Fruit fly (Drosophila melanogaster) whole organism, embryonic: ENCODE data around the gene Mvb12.

Experiments
- Adf1 ChIP-seq: fragments of 200-800 bp; sonication (Bioruptor generic); IDR thresholded peaks from 2 replicates; pipeline ENCODE4 v1.3.6; 2022; ENCODE audit warnings: missing biosample characterization, missing genetic modification characterization
- BEAF-32 ChIP-seq: fragments of 200-800 bp; sonication (Bioruptor generic); optimal IDR thresholded peaks from 3 replicates; lab custom pipeline; 2017; ENCODE audit warnings: missing biosample characterization, missing genetic modification characterization, mild to moderate bottlenecking, moderate library complexity, missing genetic modification reagents
- Bdp1 ChIP-seq: fragments of 200-800 bp; sonication (Bioruptor generic); optimal IDR thresholded peaks from 3 replicates; lab custom pipeline; 2016; ENCODE audit warnings: missing biosample characterization, missing genetic modification characterization
- Bteb2 ChIP-seq: fragments of 200-800 bp; sonication (Bioruptor generic); optimal IDR thresholded peaks from 2 replicates; lab custom pipeline; 2016; ENCODE audit warnings: missing biosample characterization, missing genetic modification characterization
- CG10654 ChIP-seq: fragments of 200-800 bp; sonication (Bioruptor generic); optimal IDR thresholded peaks from 2 replicates; lab custom pipeline; 2016; ENCODE audit warnings: missing biosample characterization, missing genetic modification characterization
- CG1233 ChIP-seq: fragments of 200-800 bp; sonication (Bioruptor generic); optimal IDR thresholded peaks from 4 replicates; lab custom pipeline; 2018; ENCODE audit warnings: missing biosample characterization, mild to moderate bottlenecking, missing genetic modification characterization
- CG15073 ChIP-seq: fragments of 200-800 bp; sonication (Bioruptor generic); optimal IDR thresholded peaks from 2 replicates; lab custom pipeline; 2016; ENCODE audit warnings: missing biosample characterization, missing genetic modification characterization
- CG16813 ChIP-seq: fragments of 200-800 bp; sonication (Bioruptor generic); IDR thresholded peaks from 3 replicates; pipeline ENCODE4 v1.3.6; 2022; ENCODE audit warnings: missing biosample characterization, missing genetic modification characterization; ENCODE audit not compliant: partially characterized antibody
- CG17385 ChIP-seq: fragments of 200-800 bp; sonication (Bioruptor generic); optimal IDR thresholded peaks from 3 replicates; lab custom pipeline; 2018; ENCODE audit warnings: missing biosample characterization, mild to moderate bottlenecking, missing genetic modification characterization
- CG18262 ChIP-seq: fragments of 200-800 bp; optimal IDR thresholded peaks from 3 replicates; lab custom pipeline; 2019; ENCODE audit warnings: missing biosample characterization, mild to moderate bottlenecking, missing genetic modification characterization, moderate library complexity
- CG1832 ChIP-seq: fragments of 200-800 bp; sonication (Bioruptor generic); optimal IDR thresholded peaks from 2 replicates; lab custom pipeline; 2017; ENCODE audit warnings: missing biosample characterization, mild to moderate bottlenecking, missing genetic modification characterization, inconsistent platforms
- CG2120 ChIP-seq: fragments of 200-800 bp; sonication (Bioruptor generic); optimal IDR thresholded peaks from 3 replicates; lab custom pipeline; 2016; ENCODE audit warnings: missing biosample characterization, missing genetic modification characterization
- CG3163 ChIP-seq: fragments of 200-800 bp; sonication (Bioruptor generic); optimal IDR thresholded peaks from 3 replicates; lab custom pipeline; 2016; ENCODE audit warnings: missing biosample characterization, missing genetic modification characterization
- CG32532 ChIP-seq: fragments of 200-800 bp; sonication (Bioruptor generic); IDR thresholded peaks from 2 replicates; pipeline ENCODE4 v1.3.6; 2022; ENCODE audit warnings: missing biosample characterization, missing genetic modification characterization
- CG3281 ChIP-seq: fragments of 200-800 bp; sonication (Bioruptor generic); optimal IDR thresholded peaks from 3 replicates; lab custom pipeline; 2017; ENCODE audit warnings: missing biosample characterization, mild to moderate bottlenecking, missing genetic modification characterization
- CG4282 ChIP-seq: fragments of 200-800 bp; sonication (Bioruptor generic); optimal IDR thresholded peaks from 2 replicates; lab custom pipeline; 2016; ENCODE audit warnings: missing biosample characterization, missing genetic modification characterization
- CG7556 ChIP-seq: fragments of 200-800 bp; sonication (Bioruptor generic); optimal IDR thresholded peaks from 2 replicates; lab custom pipeline; 2017; ENCODE audit warnings: missing biosample characterization, mild to moderate bottlenecking, missing genetic modification characterization
- CG8281 ChIP-seq: fragments of 200-800 bp; sonication (Bioruptor generic); optimal IDR thresholded peaks from 2 replicates; lab custom pipeline; 2018; ENCODE audit warnings: missing biosample characterization, mild to moderate bottlenecking, missing genetic modification characterization, moderate library complexity
- CG9215 ChIP-seq: fragments of 200-800 bp; sonication (Bioruptor generic); IDR thresholded peaks from 2 replicates; pipeline ENCODE4 v1.3.6; 2022; ENCODE audit warnings: missing biosample characterization, missing genetic modification characterization
- Camta ChIP-seq: fragments of 200-800 bp; sonication (Bioruptor generic); optimal IDR thresholded peaks from 2 replicates; lab custom pipeline; 2016; ENCODE audit warnings: missing biosample characterization, missing genetic modification characterization
- D19A ChIP-seq: fragments of 200-800 bp; optimal IDR thresholded peaks from 3 replicates; lab custom pipeline; 2019; ENCODE audit warnings: missing biosample characterization, mild to moderate bottlenecking, missing genetic modification characterization, moderate library complexity
- Dref ChIP-seq: fragments of 200-800 bp; sonication (Bioruptor generic); IDR thresholded peaks from 2 replicates; pipeline ENCODE4 v1.3.6; 2022; ENCODE audit warnings: missing biosample characterization, missing genetic modification characterization
- Drgx ChIP-seq: fragments of 200-800 bp; sonication (Bioruptor generic); IDR thresholded peaks from 2 replicates; pipeline ENCODE4 v1.3.6; 2022; ENCODE audit warnings: missing biosample characterization, missing genetic modification characterization
- ERR ChIP-seq: fragments of 200-800 bp; sonication (Bioruptor generic); optimal IDR thresholded peaks from 2 replicates; lab custom pipeline; 2016; ENCODE audit warnings: missing biosample characterization, missing genetic modification characterization
- HLH4C ChIP-seq: fragments of 200-800 bp; sonication (Bioruptor generic); IDR thresholded peaks from 3 replicates; pipeline ENCODE4 v1.3.6; 2022; ENCODE audit warnings: missing biosample characterization, missing genetic modification characterization; ENCODE audit not compliant: partially characterized antibody
- Nf-YC ChIP-seq: fragments of 200-800 bp; optimal IDR thresholded peaks from 3 replicates; lab custom pipeline; 2019; ENCODE audit warnings: missing biosample characterization, mild to moderate bottlenecking, missing genetic modification characterization, moderate library complexity
- Spps ChIP-seq: fragments of 200-800 bp; sonication (Bioruptor generic); optimal IDR thresholded peaks from 2 replicates; lab custom pipeline; 2018; ENCODE audit warnings: missing biosample characterization, mild to moderate bottlenecking, missing genetic modification characterization
- al ChIP-seq: fragments of 200-800 bp; sonication (Bioruptor generic); IDR thresholded peaks from 2 replicates; pipeline ENCODE4 v1.3.6; 2022; ENCODE audit warnings: missing biosample characterization, missing genetic modification characterization
- btn ChIP-seq: fragments of 200-800 bp; sonication (Bioruptor generic); optimal IDR thresholded peaks from 2 replicates; lab custom pipeline; 2016; ENCODE audit warnings: missing biosample characterization, missing genetic modification characterization
- chinmo ChIP-seq: fragments of 200-800 bp; sonication (Bioruptor generic); IDR thresholded peaks from 4 replicates; pipeline ENCODE4 v1.3.6; 2022; ENCODE audit warnings: missing biosample characterization, missing genetic modification characterization; ENCODE audit not compliant: partially characterized antibody
- dmrt99B ChIP-seq: fragments of 200-800 bp; sonication (Bioruptor generic); optimal IDR thresholded peaks from 2 replicates; lab custom pipeline; 2018; ENCODE audit warnings: missing biosample characterization, mild to moderate bottlenecking, missing genetic modification characterization, moderate library complexity
- gfzf ChIP-seq: fragments of 200-800 bp; sonication (Bioruptor generic); optimal IDR thresholded peaks from 2 replicates; lab custom pipeline; 2016; ENCODE audit warnings: missing biosample characterization, mild to moderate bottlenecking, missing genetic modification characterization, moderate library complexity
- gt ChIP-seq: fragments of 200-800 bp; sonication (Bioruptor generic); IDR thresholded peaks from 2 replicates; pipeline ENCODE4 v1.3.6; 2022; ENCODE audit warnings: missing biosample characterization, missing genetic modification characterization
- lov ChIP-seq, 2 experiments: fragments of 200-800 bp in 1 of 2; fragments of >200 bp in 1 of 2; sonication (Bioruptor generic) in 1 of 2; IDR thresholded peaks in 1 of 2; optimal IDR thresholded peaks in 1 of 2; 2 replicates in 1 of 2; 3 replicates in 1 of 2; pipeline versions ENCODE4 v1.3.6 to Lab custom; 2017 to 2022; ENCODE audit warnings: missing biosample characterization in 1 of 2, missing genetic modification characterization in 1 of 2
- nerfin-1 ChIP-seq: fragments of 200-800 bp; sonication (Bioruptor generic); optimal IDR thresholded peaks from 3 replicates; lab custom pipeline; 2019; ENCODE audit warnings: missing biosample characterization, mild to moderate bottlenecking, missing genetic modification characterization, moderate library complexity
- nmo ChIP-seq: fragments of 200-800 bp; sonication (Bioruptor generic); optimal IDR thresholded peaks from 2 replicates; lab custom pipeline; 2018; ENCODE audit warnings: missing biosample characterization, mild to moderate bottlenecking, missing genetic modification characterization, moderate library complexity
- prd ChIP-seq, 3 experiments: fragments of >200 bp in 2 of 3; fragments of 200-800 bp in 1 of 3; sonication (Bioruptor generic) in 1 of 3; optimal IDR thresholded peaks in 2 of 3; IDR thresholded peaks in 1 of 3; 2 replicates in 2 of 3; 3 replicates in 1 of 3; pipeline versions ENCODE4 v1.3.6 to Lab custom; 2017 to 2022; ENCODE audit warnings: missing biosample characterization in 1 of 3, missing genetic modification characterization in 1 of 3
- ro ChIP-seq: fragments of 200-800 bp; sonication (Bioruptor generic); IDR thresholded peaks from 2 replicates; pipeline ENCODE4 v1.3.6; 2022; ENCODE audit warnings: missing biosample characterization, missing genetic modification characterization
- salm ChIP-seq: fragments of 200-800 bp; sonication (Bioruptor generic); optimal IDR thresholded peaks from 2 replicates; lab custom pipeline; 2018; ENCODE audit warnings: missing biosample characterization, mild to moderate bottlenecking, missing genetic modification characterization
- sc ChIP-seq, 3 experiments: fragments of >200 bp in 2 of 3; fragments of 200-800 bp in 1 of 3; sonication (Bioruptor generic) in 1 of 3; optimal IDR thresholded peaks; 2 replicates in 2 of 3; 3 replicates in 1 of 3; lab custom pipeline; 2017; ENCODE audit warnings: mild to moderate bottlenecking in 1 of 3, missing biosample characterization in 1 of 3, missing genetic modification characterization in 1 of 3, missing genetic modification reagents in 1 of 3
- sens ChIP-seq: fragments of 200-800 bp; sonication (Bioruptor generic); peaks from one replicate; lab custom pipeline; 2016; ENCODE audit warnings: missing biosample characterization, missing genetic modification characterization
- sob ChIP-seq: fragments of 200-800 bp; sonication (Bioruptor generic); IDR thresholded peaks from 2 replicates; pipeline ENCODE4 v1.3.6; 2022; ENCODE audit warnings: missing biosample characterization, missing genetic modification characterization
- tgo ChIP-seq: fragments of 200-800 bp; sonication (Bioruptor generic); IDR thresholded peaks from 3 replicates; pipeline ENCODE4 v1.3.6; 2022; ENCODE audit warnings: missing biosample characterization, missing genetic modification characterization
- tup ChIP-seq: fragments of 200-800 bp; sonication (Bioruptor generic); optimal IDR thresholded peaks from 2 replicates; lab custom pipeline; 2016; ENCODE audit warnings: missing biosample characterization, mild to moderate bottlenecking, missing genetic modification characterization, moderate library complexity
- tx ChIP-seq: fragments of 200-800 bp; sonication (Bioruptor generic); optimal IDR thresholded peaks from 2 replicates; lab custom pipeline; 2016; ENCODE audit warnings: missing biosample characterization, missing genetic modification characterization
- wdn ChIP-seq: fragments of 200-800 bp; sonication (Bioruptor generic); IDR thresholded peaks from 2 replicates; pipeline ENCODE4 v1.3.6; 2022; ENCODE audit warnings: missing biosample characterization, missing genetic modification characterization
- wek ChIP-seq: fragments of 200-800 bp; sonication (Bioruptor generic); optimal IDR thresholded peaks from 3 replicates; lab custom pipeline; 2018; ENCODE audit warnings: missing biosample characterization, mild to moderate bottlenecking, missing genetic modification characterization, moderate library complexity

The Mvb12 gene

DNA sequence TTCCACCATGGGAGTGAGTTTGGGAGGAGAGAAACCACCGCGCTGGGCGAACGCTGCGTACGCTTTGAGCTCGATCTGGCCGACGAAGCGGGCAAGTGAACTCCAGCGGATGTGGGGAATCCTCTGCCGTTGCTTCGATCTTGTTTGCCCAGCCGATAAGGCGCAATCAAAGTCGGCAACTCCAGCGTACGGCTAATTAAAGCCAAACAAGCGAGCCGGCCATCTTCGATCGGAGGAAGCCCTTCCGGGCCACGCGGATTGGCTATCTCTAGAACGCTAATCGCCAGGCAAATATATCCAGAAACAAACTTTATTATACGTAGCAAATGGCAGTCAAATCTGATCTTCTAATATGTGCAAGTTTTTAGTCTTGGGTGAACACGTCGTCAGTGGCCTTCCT lies 12.7 kb downstream of the Mvb12 start, which contains the start of gene CG7536:
CG7536 (minus strand) TSS at position 101 of the 400 bp plus-strand sequence.
- TF ChIP-seq wek (no peak), Spps (tag; lab: Kevin White, UChicago) (no peak), CG32532 (GFP tag; lab: Robert Waterston, UW) (no peak), sens (no peak)

DNA sequence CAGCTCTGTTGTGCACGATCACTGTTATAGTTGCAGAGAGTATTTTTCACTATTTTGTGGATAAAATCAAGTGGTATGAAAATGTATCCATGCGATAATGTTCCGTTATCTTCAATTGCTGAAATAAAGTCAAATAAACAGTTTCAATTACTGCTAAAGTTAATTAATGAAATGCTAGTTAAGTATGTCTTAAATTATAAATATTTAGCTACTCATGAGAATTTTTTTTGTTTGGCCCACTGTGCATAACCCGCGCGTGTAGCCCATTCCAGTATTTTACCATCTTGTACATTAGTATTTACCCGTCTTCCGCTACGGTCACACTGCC lies 15.7 kb downstream of the Mvb12 start, which contains the start of gene Ada3:
Ada3 (plus strand) TSS at position 292 of the 328 bp plus-strand sequence.
- TF ChIP-seq CG1832 (GFP tag; lab: Kevin White, UChicago) = no peak
- no peak for TF ChIP-seq HLH4C (GFP tag; lab: Robert Waterston, UW)
- TF ChIP-seq Dref (GFP tag; lab: Robert Waterston, UW) = no peak
- TF ChIP-seq tup = peak; percentile 53
- peak; percentile 62 for TF ChIP-seq CG1233 (GFP tag; lab: Kevin White, UChicago)
- no peak for TF ChIP-seq sc (optimal IDR thresholded peaks at IDR 0.05; lab: Kevin White, UChicago)
- TF ChIP-seq sc (GFP tag; optimal IDR thresholded peaks at IDR 0.05; lab: Kevin White, UChicago) = peak; percentile 28
- no peak for TF ChIP-seq gt
- TF ChIP-seq gfzf = peak; percentile 78
- peak; percentile 67 for TF ChIP-seq nerfin-1 (tag; lab: Kevin White, UChicago)
- no peak for TF ChIP-seq chinmo (GFP tag; lab: Robert Waterston, UW)
- TF ChIP-seq BEAF-32 (GFP tag; lab: Kevin White, UChicago) = peak; percentile 53
- TF ChIP-seq lov (optimal IDR thresholded peaks at IDR 0.05; lab: Kevin White, UChicago) = no peak
- no peak for TF ChIP-seq lov (GFP tag; IDR thresholded peaks at IDR 0.05; lab: Robert Waterston, UW)
- TF ChIP-seq ro (GFP tag; lab: Robert Waterston, UW) = no peak
- TF ChIP-seq nmo (GFP tag; lab: Kevin White, UChicago) = peak; percentile 84
- peak; percentile 6 for TF ChIP-seq CG8281 (tag; lab: Kevin White, UChicago)
- TF ChIP-seq Bdp1 (GFP tag; lab: Kevin White, UChicago) = peak; percentile 58
- TF ChIP-seq D19A (tag; lab: Kevin White, UChicago) = peak; percentile 38
- no peak for TF ChIP-seq wek
- no peak for TF ChIP-seq prd (optimal IDR thresholded peaks at IDR 0.05; lab: Kevin White, UChicago)
- TF ChIP-seq prd (GFP tag; IDR thresholded peaks at IDR 0.05; lab: Robert Waterston, UW) = peak; percentile 71
- TF ChIP-seq tgo (GFP tag; lab: Robert Waterston, UW) = peak; percentile 69
- TF ChIP-seq CG4282 (GFP tag; lab: Kevin White, UChicago) = peak; percentile 85
- peak; percentile 81 for TF ChIP-seq CG3281 (GFP tag; lab: Kevin White, UChicago)
- peak; percentile 19 for TF ChIP-seq CG3163 (GFP tag; lab: Kevin White, UChicago)
- TF ChIP-seq Camta (GFP tag; lab: Kevin White, UChicago) = peak; percentile 64
- no peak; the same call in 2 of the 3 replicates for TF ChIP-seq CG16813 (GFP tag; lab: Robert Waterston, UW)
- TF ChIP-seq salm (tag; lab: Kevin White, UChicago) = peak; percentile 7
- TF ChIP-seq Bteb2 (GFP tag; lab: Kevin White, UChicago) = peak; percentile 60
- peak; percentile 68 for TF ChIP-seq CG7556 (GFP tag; lab: Kevin White, UChicago)
- no peak for TF ChIP-seq btn (GFP tag; lab: Kevin White, UChicago)
- 0 out of 2 replicates have a peak, but pooled peaks have one; percentile 15 for TF ChIP-seq Adf1 (GFP tag; lab: Robert Waterston, UW)
- TF ChIP-seq CG10654 = peak; percentile 52
- no peak for TF ChIP-seq CG15073 (GFP tag; lab: Kevin White, UChicago)
- peak; percentile 66 for TF ChIP-seq CG18262
- peak; percentile 67 for TF ChIP-seq dmrt99B (tag; lab: Kevin White, UChicago)
- TF ChIP-seq CG9215 = peak; percentile 67
- TF ChIP-seq Nf-YC = peak; percentile 68
- peak; percentile 74; the same call in 1 of the 2 replicates for TF ChIP-seq sob (GFP tag; lab: Robert Waterston, UW)
- TF ChIP-seq wdn (GFP tag; lab: Robert Waterston, UW) = 0 out of 2 replicates have a peak, but pooled peaks have one; percentile 23
- TF ChIP-seq al (GFP tag; lab: Robert Waterston, UW) = peak; percentile 68
- peak; percentile 50 for TF ChIP-seq tx (GFP tag; lab: Kevin White, UChicago)
- TF ChIP-seq CG2120 (GFP tag; lab: Kevin White, UChicago) = peak; percentile 90
- peak; percentile 59; the same call in 1 of the 2 replicates for TF ChIP-seq Drgx (GFP tag; lab: Robert Waterston, UW)
- TF ChIP-seq CG17385 (GFP tag; lab: Kevin White, UChicago) = peak; percentile 57
- TF ChIP-seq ERR (GFP tag; lab: Kevin White, UChicago) = peak; percentile 64
